Fruit fly (Drosophila melanogaster) S2 (cell line): Measurements from ENCODE around the gene CG32091.

Experiments
- CG8478 ChIP-seq: fragments of >200 bp; optimal IDR thresholded peaks from 2 replicates; lab custom pipeline; 2018
- CTCF ChIP-seq, 2 experiments: fragments of >200 bp; optimal IDR thresholded peaks; 2 replicates each; lab custom pipeline; 2018

DNA sequence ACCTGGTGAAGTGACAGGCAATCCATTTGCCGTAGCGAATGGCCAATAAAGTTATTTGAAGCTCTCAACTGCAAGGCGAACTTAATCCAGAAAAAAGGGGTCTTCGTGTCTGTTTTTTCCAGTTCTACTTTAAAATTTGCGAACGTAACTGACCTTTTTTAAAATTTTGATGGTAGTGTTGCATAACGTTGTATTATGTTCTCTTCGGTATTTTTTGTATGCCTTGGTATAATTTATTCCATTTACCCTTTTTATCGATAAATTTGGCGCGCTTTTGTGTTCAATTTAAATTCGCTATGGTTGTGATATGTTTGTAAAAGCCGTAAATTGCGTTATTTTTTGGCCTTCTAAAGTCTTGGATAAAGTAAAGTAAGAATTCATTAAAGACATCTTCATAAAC, 508 bp upstream of the CG32091 start:
- TF ChIP-seq CTCF (optimal IDR thresholded peaks at IDR 0.05; lab: Kevin White, UChicago) (no peak), CG8478 (no peak)
